Fruit fly (Drosophila melanogaster) whole organism, embryonic: ENCODE data around the gene velo.

Experiments used
- Bgb ChIP-seq: fragments of 200-800 bp; sonication (Bioruptor generic); IDR thresholded peaks from 2 replicates; pipeline ENCODE4 v1.3.6; 2022; ENCODE audit warnings: missing biosample characterization, missing genetic modification characterization; ENCODE audit not compliant: partially characterized antibody
- CG10267 ChIP-seq: fragments of 200-800 bp; sonication (Bioruptor generic); optimal IDR thresholded peaks from 2 replicates; lab custom pipeline; 2018; ENCODE audit warnings: missing biosample characterization, mild to moderate bottlenecking, missing genetic modification characterization, moderate library complexity
- CG12659 ChIP-seq: fragments of 200-800 bp; sonication (Bioruptor generic); optimal IDR thresholded peaks from 3 replicates; lab custom pipeline; 2017; ENCODE audit warnings: mild to moderate bottlenecking, missing biosample characterization, missing genetic modification reagents, missing genetic modification characterization
- CG12744 ChIP-seq: fragments of 200-800 bp; sonication (Bioruptor generic); optimal IDR thresholded peaks from 2 replicates; lab custom pipeline; 2016; ENCODE audit warnings: missing biosample characterization, missing genetic modification characterization
- CG12942 ChIP-seq: fragments of 200-800 bp; sonication (Bioruptor generic); optimal IDR thresholded peaks from 3 replicates; lab custom pipeline; 2016; ENCODE audit warnings: missing biosample characterization, missing genetic modification characterization
- CG13424 ChIP-seq: fragments of 200-800 bp; sonication (Bioruptor generic); optimal IDR thresholded peaks from 2 replicates; lab custom pipeline; 2019; ENCODE audit warnings: missing biosample characterization, mild to moderate bottlenecking, missing genetic modification characterization, moderate library complexity
- CG13775 ChIP-seq: fragments of 200-800 bp; sonication (Bioruptor generic); optimal IDR thresholded peaks from 3 replicates; lab custom pipeline; 2017; ENCODE audit warnings: missing biosample characterization, mild to moderate bottlenecking, missing genetic modification characterization
- CG16813 ChIP-seq: fragments of 200-800 bp; sonication (Bioruptor generic); IDR thresholded peaks from 3 replicates; pipeline ENCODE4 v1.3.6; 2022; ENCODE audit warnings: missing biosample characterization, missing genetic modification characterization; ENCODE audit not compliant: partially characterized antibody
- CG17361 ChIP-seq: fragments of 200-800 bp; sonication (Bioruptor generic); IDR thresholded peaks from 3 replicates; pipeline ENCODE4 v1.3.6; 2022; ENCODE audit warnings: missing biosample characterization, missing genetic modification characterization
- CG17612 ChIP-seq: fragments of 200-800 bp; sonication (Bioruptor generic); IDR thresholded peaks from 2 replicates; pipeline ENCODE4 v1.3.6; 2022; ENCODE audit warnings: missing biosample characterization, missing genetic modification characterization
- CG2129 ChIP-seq: fragments of 200-800 bp; sonication (Bioruptor generic); IDR thresholded peaks from 2 replicates; pipeline ENCODE4 v1.3.6; 2022; ENCODE audit warnings: missing biosample characterization, missing genetic modification characterization; ENCODE audit not compliant: partially characterized antibody
- CG2202 ChIP-seq: fragments of 200-800 bp; sonication (Bioruptor generic); optimal IDR thresholded peaks from 2 replicates; lab custom pipeline; 2018; ENCODE audit warnings: missing biosample characterization, mild to moderate bottlenecking, missing genetic modification characterization
- CG30020 ChIP-seq: fragments of 200-800 bp; optimal IDR thresholded peaks from 2 replicates; lab custom pipeline; 2019; ENCODE audit warnings: missing biosample characterization, mild to moderate bottlenecking, missing genetic modification characterization, moderate library complexity
- CG30403 ChIP-seq: fragments of 200-800 bp; sonication (Bioruptor generic); optimal IDR thresholded peaks from 3 replicates; lab custom pipeline; 2016; ENCODE audit warnings: missing biosample characterization, missing genetic modification characterization
- CG31224 ChIP-seq: fragments of 200-800 bp; sonication (Bioruptor generic); IDR thresholded peaks from 2 replicates; pipeline ENCODE4 v1.3.6; 2022; ENCODE audit warnings: missing biosample characterization, missing genetic modification characterization
- CG3163 ChIP-seq: fragments of 200-800 bp; sonication (Bioruptor generic); optimal IDR thresholded peaks from 3 replicates; lab custom pipeline; 2016; ENCODE audit warnings: missing biosample characterization, missing genetic modification characterization
- CG32772 ChIP-seq: fragments of 200-800 bp; sonication (Bioruptor generic); IDR thresholded peaks from 2 replicates; pipeline ENCODE4 v1.3.6; 2022; ENCODE audit warnings: missing biosample characterization, missing genetic modification characterization
- CG3281 ChIP-seq: fragments of 200-800 bp; sonication (Bioruptor generic); optimal IDR thresholded peaks from 3 replicates; lab custom pipeline; 2017; ENCODE audit warnings: missing biosample characterization, mild to moderate bottlenecking, missing genetic modification characterization
- CG33213 ChIP-seq: fragments of 200-800 bp; sonication (Bioruptor generic); optimal IDR thresholded peaks from 3 replicates; lab custom pipeline; 2016; ENCODE audit warnings: missing biosample characterization, missing genetic modification characterization
- CG3847 ChIP-seq: fragments of 200-800 bp; sonication (Bioruptor generic); IDR thresholded peaks from 2 replicates; pipeline ENCODE4 v1.3.6; 2022; ENCODE audit warnings: missing biosample characterization, missing genetic modification characterization
- CG4424 ChIP-seq: fragments of 200-800 bp; sonication (Bioruptor generic); optimal IDR thresholded peaks from 3 replicates; lab custom pipeline; 2016; ENCODE audit warnings: missing biosample characterization, missing genetic modification characterization
- CG4820 ChIP-seq: fragments of 200-800 bp; sonication (Bioruptor generic); optimal IDR thresholded peaks from 3 replicates; lab custom pipeline; 2016; ENCODE audit warnings: missing biosample characterization, missing genetic modification characterization
- CG7556 ChIP-seq: fragments of 200-800 bp; sonication (Bioruptor generic); optimal IDR thresholded peaks from 2 replicates; lab custom pipeline; 2017; ENCODE audit warnings: missing biosample characterization, mild to moderate bottlenecking, missing genetic modification characterization
- CG7987 ChIP-seq: fragments of 200-800 bp; sonication (Bioruptor generic); optimal IDR thresholded peaks from 2 replicates; lab custom pipeline; 2018; ENCODE audit warnings: missing biosample characterization, mild to moderate bottlenecking, missing genetic modification characterization, moderate library complexity
- CG8944 ChIP-seq: fragments of 200-800 bp; sonication (Bioruptor generic); optimal IDR thresholded peaks from 3 replicates; lab custom pipeline; 2016; ENCODE audit warnings: missing biosample characterization, missing genetic modification characterization
- CG9797 ChIP-seq: fragments of 200-800 bp; sonication (Bioruptor generic); optimal IDR thresholded peaks from 3 replicates; lab custom pipeline; 2018; ENCODE audit warnings: missing biosample characterization, mild to moderate bottlenecking, missing genetic modification characterization
- Fer1 ChIP-seq: fragments of 200-800 bp; sonication (Bioruptor generic); optimal IDR thresholded peaks from 2 replicates; lab custom pipeline; 2017; ENCODE audit warnings: missing biosample characterization, mild to moderate bottlenecking, missing genetic modification characterization
- Gug ChIP-seq: fragments of 200-800 bp; sonication (Bioruptor generic); IDR thresholded peaks from 4 replicates; pipeline ENCODE4 v1.3.6; 2022; ENCODE audit warnings: missing biosample characterization, missing genetic modification characterization
- Lhr ChIP-seq: fragments of 200-800 bp; sonication (Bioruptor generic); optimal IDR thresholded peaks from 3 replicates; lab custom pipeline; 2017; ENCODE audit warnings: mild to moderate bottlenecking, missing biosample characterization, missing genetic modification reagents, missing genetic modification characterization
- Oaz ChIP-seq: fragments of 200-800 bp; sonication (Bioruptor generic); IDR thresholded peaks from 2 replicates; pipeline ENCODE4 v1.3.6; 2022; ENCODE audit warnings: missing biosample characterization, missing genetic modification characterization
- Ptx1 ChIP-seq: fragments of 200-800 bp; sonication (Bioruptor generic); IDR thresholded peaks from 2 replicates; pipeline ENCODE4 v1.3.6; 2022; ENCODE audit warnings: missing biosample characterization, missing genetic modification characterization
- amos ChIP-seq: fragments of 200-800 bp; sonication (Bioruptor generic); IDR thresholded peaks from 2 replicates; pipeline ENCODE4 v1.3.6; 2022; ENCODE audit warnings: missing biosample characterization, missing genetic modification characterization; ENCODE audit not compliant: partially characterized antibody
- az2 ChIP-seq: fragments of 200-800 bp; sonication (Bioruptor generic); optimal IDR thresholded peaks from 3 replicates; lab custom pipeline; 2016; ENCODE audit warnings: missing biosample characterization, missing genetic modification characterization
- caup ChIP-seq: fragments of 200-800 bp; sonication (Bioruptor generic); optimal IDR thresholded peaks from 3 replicates; lab custom pipeline; 2017; ENCODE audit warnings: missing biosample characterization, mild to moderate bottlenecking, missing genetic modification characterization, moderate library complexity; ENCODE audit not compliant: severe bottlenecking
- h ChIP-seq: fragments of >200 bp; optimal IDR thresholded peaks from 2 replicates; lab custom pipeline; 2017
- hb ChIP-seq: fragments of 200-800 bp; sonication (Bioruptor generic); IDR thresholded peaks from 3 replicates; pipeline ENCODE4 v1.3.6; 2022; ENCODE audit warnings: missing biosample characterization, missing genetic modification characterization; ENCODE audit not compliant: partially characterized antibody
- kay ChIP-seq: fragments of 200-800 bp; sonication (Bioruptor generic); optimal IDR thresholded peaks from 2 replicates; lab custom pipeline; 2016; ENCODE audit warnings: missing biosample characterization, missing genetic modification characterization
- nerfin-1 ChIP-seq: fragments of 200-800 bp; sonication (Bioruptor generic); optimal IDR thresholded peaks from 3 replicates; lab custom pipeline; 2019; ENCODE audit warnings: missing biosample characterization, mild to moderate bottlenecking, missing genetic modification characterization, moderate library complexity
- prd ChIP-seq, 3 experiments: fragments of >200 bp in 2 of 3; fragments of 200-800 bp in 1 of 3; sonication (Bioruptor generic) in 1 of 3; optimal IDR thresholded peaks in 2 of 3; IDR thresholded peaks in 1 of 3; 2 replicates in 2 of 3; 3 replicates in 1 of 3; pipeline versions ENCODE4 v1.3.6 to Lab custom; 2017 to 2022; ENCODE audit warnings: missing biosample characterization in 1 of 3, missing genetic modification characterization in 1 of 3
- pzg ChIP-seq: fragments of 200-800 bp; sonication (Bioruptor generic); optimal IDR thresholded peaks from 3 replicates; lab custom pipeline; 2018; ENCODE audit warnings: missing biosample characterization, mild to moderate bottlenecking, missing genetic modification characterization, moderate library complexity
- sd ChIP-seq: fragments of 200-800 bp; sonication (Bioruptor generic); optimal IDR thresholded peaks from 3 replicates; lab custom pipeline; 2018; ENCODE audit warnings: missing biosample characterization, mild to moderate bottlenecking, missing genetic modification characterization, moderate library complexity
- sens ChIP-seq: fragments of 200-800 bp; sonication (Bioruptor generic); peaks from one replicate; lab custom pipeline; 2016; ENCODE audit warnings: missing biosample characterization, missing genetic modification characterization
- sima ChIP-seq: fragments of 200-800 bp; sonication (Bioruptor generic); optimal IDR thresholded peaks from 2 replicates; lab custom pipeline; 2016; ENCODE audit warnings: missing biosample characterization, missing genetic modification characterization
- slbo ChIP-seq: fragments of 200-800 bp; sonication (Bioruptor generic); IDR thresholded peaks from 2 replicates; pipeline ENCODE4 v1.3.6; 2022; ENCODE audit warnings: missing biosample characterization, missing genetic modification characterization
- sqz ChIP-seq: fragments of 200-800 bp; sonication (Bioruptor generic); optimal IDR thresholded peaks from 3 replicates; lab custom pipeline; 2018; ENCODE audit warnings: missing biosample characterization, mild to moderate bottlenecking, missing genetic modification characterization
- ttk ChIP-seq: fragments of 200-800 bp; sonication (Bioruptor generic); IDR thresholded peaks from 2 replicates; pipeline ENCODE4 v2.1.2; 2022; ENCODE audit warnings: missing biosample characterization, missing genetic modification characterization
- vnd ChIP-seq: fragments of 200-800 bp; sonication (Bioruptor generic); IDR thresholded peaks from 3 replicates; pipeline ENCODE4 v1.3.6; 2022; ENCODE audit warnings: missing biosample characterization, missing genetic modification characterization; ENCODE audit not compliant: partially characterized antibody

velo gene

DNA sequence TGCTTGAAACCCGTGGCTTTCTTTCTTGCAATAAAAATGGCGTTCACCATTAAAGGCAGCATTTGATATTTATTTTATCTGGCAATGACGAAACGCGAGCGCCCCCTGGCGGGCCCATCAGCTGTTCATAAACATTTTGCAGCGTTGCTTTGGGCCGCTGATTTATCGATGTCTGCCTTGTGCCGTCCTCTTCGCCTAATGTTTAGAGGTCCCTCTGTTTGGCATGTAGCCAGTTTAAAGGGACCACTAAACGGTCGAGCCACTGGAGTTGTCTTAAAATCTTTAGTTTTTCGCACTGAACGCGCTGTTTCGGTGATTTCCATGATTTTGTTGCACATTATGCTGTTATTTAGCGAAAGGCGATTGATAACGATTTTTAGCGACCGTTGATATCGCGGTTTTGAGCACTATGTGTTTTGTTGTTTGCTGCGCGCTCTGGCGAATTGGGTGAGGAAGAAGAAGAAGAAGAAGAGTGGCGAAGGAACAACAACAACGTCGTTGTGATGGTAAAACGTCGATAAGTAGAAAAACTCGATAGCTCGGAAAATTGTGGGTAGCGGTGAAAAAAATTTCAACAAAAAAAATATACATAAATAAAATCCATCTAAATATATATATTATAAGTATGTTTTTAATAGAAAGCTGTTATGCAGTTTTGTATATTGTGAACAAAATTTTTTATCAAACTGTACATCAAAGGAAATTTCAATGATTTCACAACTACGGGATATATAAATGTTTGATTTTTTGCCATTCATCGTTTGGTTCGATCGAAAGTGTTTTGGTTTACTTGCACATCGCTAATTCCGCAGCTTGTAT, at the start of gene velo, which contains the start of gene Sbds (continued):
- TF ChIP-seq ttk (GFP tag; lab: Robert Waterston, UW), result 0 out of 2 replicates have a peak, but pooled peaks have one; percentile 22
- TF ChIP-seq CG2202 (tag; lab: Kevin White, UChicago), result no peak
- TF ChIP-seq CG13424 (tag; lab: Kevin White, UChicago), result peak; percentile 74
- TF ChIP-seq sd (tag; lab: Kevin White, UChicago), result peak; percentile 33
- no peak for TF ChIP-seq kay (GFP tag; lab: Kevin White, UChicago)
- TF ChIP-seq CG7556 (GFP tag; lab: Kevin White, UChicago), result peak; percentile 43
- TF ChIP-seq nerfin-1 (tag; lab: Kevin White, UChicago), result peak; percentile 81
- no peak for TF ChIP-seq CG4820 (GFP tag; lab: Kevin White, UChicago)
- TF ChIP-seq CG30020 (tag; lab: Kevin White, UChicago), result peak; percentile 59
- 0 out of 2 replicates have a peak, but pooled peaks have one; percentile 53 for TF ChIP-seq CG2129 (GFP tag; lab: Robert Waterston, UW)
- no peak for TF ChIP-seq prd (optimal IDR thresholded peaks at IDR 0.05; lab: Kevin White, UChicago)
- peak; percentile 54; the same call in 2 of the 3 replicates for TF ChIP-seq prd (GFP tag; IDR thresholded peaks at IDR 0.05; lab: Robert Waterston, UW)
- peak; percentile 51 for TF ChIP-seq CG3281
- TF ChIP-seq CG3847 (GFP tag; lab: Robert Waterston, UW), result peak; percentile 62
- TF ChIP-seq pzg (GFP tag; lab: Kevin White, UChicago), result peak; percentile 84
- TF ChIP-seq h (lab: Kevin White, UChicago), result no peak
- peak; percentile 29 for TF ChIP-seq CG7987
- TF ChIP-seq caup (GFP tag; lab: Kevin White, UChicago), result peak; percentile 40
- peak; percentile 73 for TF ChIP-seq slbo
- peak; percentile 67 for TF ChIP-seq CG30403 (GFP tag; lab: Kevin White, UChicago)
- TF ChIP-seq CG32772 (GFP tag; lab: Robert Waterston, UW), result peak; percentile 36; the same call in 1 of the 2 replicates
- peak; percentile 65 for TF ChIP-seq amos (GFP tag; lab: Robert Waterston, UW)
- TF ChIP-seq CG9797 (GFP tag; lab: Kevin White, UChicago), result peak; percentile 32
- TF ChIP-seq sima (GFP tag; lab: Kevin White, UChicago), result no peak
- TF ChIP-seq CG17612 (GFP tag; lab: Robert Waterston, UW), result no peak
- TF ChIP-seq CG3163 (GFP tag; lab: Kevin White, UChicago), result no peak
- TF ChIP-seq CG8944 (GFP tag; lab: Kevin White, UChicago), result no peak
- TF ChIP-seq CG13775 (GFP tag; lab: Kevin White, UChicago), result peak; percentile 62
- peak; percentile 12 for TF ChIP-seq CG12942 (GFP tag; lab: Kevin White, UChicago)
- TF ChIP-seq vnd (GFP tag; lab: Robert Waterston, UW), result peak; percentile 68
- TF ChIP-seq CG12744 (GFP tag; lab: Kevin White, UChicago), result no peak
- TF ChIP-seq Oaz (GFP tag; lab: Robert Waterston, UW), result no peak
- TF ChIP-seq CG10267 (tag; lab: Kevin White, UChicago), result peak; percentile 48
- TF ChIP-seq sens (GFP tag; lab: Kevin White, UChicago), result peak; percentile 53
- no peak for TF ChIP-seq CG31224
- peak; percentile 90 for TF ChIP-seq sqz (GFP tag; lab: Kevin White, UChicago)
- TF ChIP-seq CG4424 (GFP tag; lab: Kevin White, UChicago), result peak; percentile 27
- peak; percentile 36 for TF ChIP-seq Fer1
- TF ChIP-seq Ptx1, result peak; percentile 41; the same call in 1 of the 2 replicates
- peak; percentile 56 for TF ChIP-seq CG16813 (GFP tag; lab: Robert Waterston, UW)
- 0 out of 3 replicates have a peak, but pooled peaks have one; percentile 41 for TF ChIP-seq CG17361 (GFP tag; lab: Robert Waterston, UW)
- peak; percentile 3 for TF ChIP-seq CG33213 (GFP tag; lab: Kevin White, UChicago)
- TF ChIP-seq Gug (GFP tag; lab: Robert Waterston, UW), result 0 out of 4 replicates have a peak, but pooled peaks have one; percentile 24
- TF ChIP-seq az2 (GFP tag; lab: Kevin White, UChicago), result no peak
- TF ChIP-seq hb (GFP tag; lab: Robert Waterston, UW), result peak; percentile 75; the same call in 2 of the 3 replicates
- TF ChIP-seq CG12659 (GFP tag; lab: Kevin White, UChicago), result peak; percentile 50
- TF ChIP-seq Lhr (GFP tag; lab: Kevin White, UChicago), result peak; percentile 38
- TF ChIP-seq Bgb (GFP tag; lab: Robert Waterston, UW), result peak; percentile 70
